Worm (Caenorhabditis elegans) whole organism, L4 larva: ENCODE results near the gene srw-109.
A peak's percentile ranks its signal among the peaks of the same experiment; 100 is the strongest.

Experiments
- F10B5.3 ChIP-seq: sonication (generic microtip); optimal IDR thresholded peaks from 2 replicates; lab custom pipeline; 2016; ENCODE audit warnings: mild to moderate bottlenecking, missing genetic modification characterization, missing compliant biosample characterization
- F44E2.7 ChIP-seq: fragments of 200-800 bp; sonication (Bioruptor generic); IDR thresholded peaks from 2 replicates; pipeline ENCODE4 v2.1.2; 2022; ENCODE audit warnings: missing genetic modification characterization, missing compliant biosample characterization
- T20F7.1 ChIP-seq: fragments of 200-800 bp; sonication (Bioruptor generic); optimal IDR thresholded peaks from 2 replicates; lab custom pipeline; 2018; ENCODE audit warnings: mild to moderate bottlenecking, missing genetic modification characterization, missing compliant biosample characterization
- Y48G9A.11 ChIP-seq: fragments of 200-800 bp; sonication (Bioruptor generic); IDR thresholded peaks from 2 replicates; pipeline ENCODE4 v1.3.6; 2022; ENCODE audit warnings: missing genetic modification reagents, missing genetic modification characterization, missing compliant biosample characterization
- Y75B8A.6 ChIP-seq: fragments of 200-800 bp; sonication (Bioruptor generic); IDR thresholded peaks from 2 replicates; pipeline ENCODE4 v1.3.6; 2022; ENCODE audit warnings: missing genetic modification reagents, missing genetic modification characterization, missing compliant biosample characterization
- ZK337.2 ChIP-seq: fragments of 200-800 bp; sonication (Bioruptor generic); IDR thresholded peaks from 2 replicates; pipeline ENCODE4 v1.3.6; 2022; ENCODE audit warnings: missing genetic modification reagents, missing genetic modification characterization, missing compliant biosample characterization
- aly-2 ChIP-seq: sonication (generic microtip); optimal IDR thresholded peaks from 2 replicates; lab custom pipeline; 2018; ENCODE audit warnings: missing biosample characterization, missing genetic modification characterization
- ceh-20 ChIP-seq: fragments of 200-800 bp; sonication (Bioruptor generic); IDR thresholded peaks from 2 replicates; pipeline ENCODE4 v1.3.6; 2022; ENCODE audit warnings: missing genetic modification reagents, missing genetic modification characterization, missing compliant biosample characterization
- ceh-32 ChIP-seq: sonication (generic microtip); optimal IDR thresholded peaks from 2 replicates; lab custom pipeline; 2016; ENCODE audit warnings: mild to moderate bottlenecking, missing genetic modification characterization, missing compliant biosample characterization; ENCODE audit not compliant: poor library complexity
- ceh-44 ChIP-seq: fragments of 200-800 bp; sonication (Bioruptor generic); IDR thresholded peaks from 2 replicates; pipeline ENCODE4 v1.3.6; 2022; ENCODE audit warnings: missing genetic modification reagents, missing genetic modification characterization, missing compliant biosample characterization
- ctbp-1 ChIP-seq: fragments of 200-800 bp; sonication (Bioruptor generic); IDR thresholded peaks from 2 replicates; pipeline ENCODE4 v1.3.6; 2022; ENCODE audit warnings: missing genetic modification reagents, missing genetic modification characterization, missing compliant biosample characterization
- daf-12 ChIP-seq: fragments of 150-350 bp; optimal IDR thresholded peaks from 2 replicates; lab custom pipeline; 2014; ENCODE audit warnings: missing biosample characterization, missing genetic modification reagents, missing genetic modification characterization
- daf-16 ChIP-seq, 3 experiments: sonication (generic microtip); optimal IDR thresholded peaks; 2 replicates each; lab custom pipeline; 2016 to 2017; ENCODE audit warnings: missing genetic modification characterization in 3 of 3, missing genetic modification reagents in 3 of 3, mild to moderate bottlenecking in 2 of 3, missing compliant biosample characterization in 2 of 3, missing biosample characterization in 1 of 3, moderate library complexity in 1 of 3
- daf-8 ChIP-seq: fragments of 200-800 bp; sonication (Bioruptor generic); IDR thresholded peaks from 2 replicates; pipeline ENCODE4 v1.3.6; 2022; ENCODE audit warnings: missing genetic modification characterization, missing compliant biosample characterization
- dmd-6 ChIP-seq: fragments of 200-800 bp; sonication (Bioruptor generic); IDR thresholded peaks from 2 replicates; pipeline ENCODE4 v1.3.6; 2022; ENCODE audit warnings: missing genetic modification reagents, missing genetic modification characterization, missing compliant biosample characterization
- dve-1 ChIP-seq: sonication (generic microtip); optimal IDR thresholded peaks from 2 replicates; lab custom pipeline; 2017; ENCODE audit warnings: antibody characterized with exemption, mild to moderate bottlenecking, missing genetic modification characterization, missing compliant biosample characterization; ENCODE audit not compliant: insufficient read depth
- fos-1 ChIP-seq: fragments of 150-350 bp; optimal IDR thresholded peaks from 2 replicates; lab custom pipeline; 2014; ENCODE audit warnings: missing biosample characterization, missing genetic modification characterization
- hlh-30 ChIP-seq: sonication (generic microtip); optimal IDR thresholded peaks from 2 replicates; lab custom pipeline; 2017; ENCODE audit warnings: antibody characterized with exemption, mild to moderate bottlenecking, missing genetic modification characterization, missing compliant biosample characterization; ENCODE audit not compliant: insufficient read depth
- lin-15B ChIP-seq: fragments of 150-350 bp; sonication (generic microtip); optimal IDR thresholded peaks from 3 replicates; lab custom pipeline; 2014; ENCODE audit warnings: missing biosample characterization, missing genetic modification characterization
- lin-39 ChIP-seq: fragments of 150-350 bp; optimal IDR thresholded peaks from 2 replicates; lab custom pipeline; 2014; ENCODE audit warnings: missing biosample characterization, missing genetic modification reagents, missing genetic modification characterization
- madf-9 ChIP-seq: fragments of 200-800 bp; sonication (Bioruptor generic); conservative IDR thresholded peaks from 2 replicates; pipeline ENCODE4 v1.3.6; 2022; ENCODE audit warnings: missing genetic modification reagents, missing genetic modification characterization, missing compliant biosample characterization
- mes-2 ChIP-seq: sonication (generic microtip); optimal IDR thresholded peaks from 2 replicates; lab custom pipeline; 2016; ENCODE audit warnings: missing genotype, mild to moderate bottlenecking, missing genetic modification characterization, missing compliant biosample characterization; ENCODE audit not compliant: poor library complexity, severe bottlenecking
- mxl-3 ChIP-seq: fragments of 200-800 bp; sonication (Bioruptor generic); optimal IDR thresholded peaks from 2 replicates; lab custom pipeline; 2018; ENCODE audit warnings: mild to moderate bottlenecking, missing genetic modification characterization, missing compliant biosample characterization
- nhr-11 ChIP-seq: fragments of 150-350 bp; optimal IDR thresholded peaks from 2 replicates; lab custom pipeline; 2014; ENCODE audit warnings: missing biosample characterization, missing genetic modification characterization
- nhr-237 ChIP-seq: sonication (generic microtip); optimal IDR thresholded peaks from 2 replicates; lab custom pipeline; 2017; ENCODE audit warnings: missing biosample characterization, missing genetic modification characterization
- nhr-28 ChIP-seq: fragments of 150-350 bp; optimal IDR thresholded peaks from 2 replicates; lab custom pipeline; 2014; ENCODE audit warnings: missing biosample characterization, missing genetic modification characterization
- nhr-42 ChIP-seq: fragments of 200-800 bp; sonication (Bioruptor generic); IDR thresholded peaks from 2 replicates; pipeline ENCODE4 v1.3.6; 2022; ENCODE audit warnings: missing genetic modification characterization, missing compliant biosample characterization
- nhr-48 ChIP-seq: sonication (generic microtip); optimal IDR thresholded peaks from 2 replicates; lab custom pipeline; 2016; ENCODE audit warnings: mild to moderate bottlenecking, missing genetic modification characterization, missing compliant biosample characterization
- sdz-12 ChIP-seq: fragments of 200-800 bp; sonication (Bioruptor generic); optimal IDR thresholded peaks from 2 replicates; lab custom pipeline; 2018; ENCODE audit warnings: mild to moderate bottlenecking, missing genetic modification characterization, missing compliant biosample characterization
- set-16 ChIP-seq: fragments of 200-800 bp; sonication (Bioruptor generic); IDR thresholded peaks from 2 replicates; pipeline ENCODE4 v1.3.6; 2022; ENCODE audit warnings: missing genetic modification reagents, missing genetic modification characterization, missing compliant biosample characterization
- skn-1 ChIP-seq: fragments of 150-350 bp; optimal IDR thresholded peaks from 2 replicates; lab custom pipeline; 2014; ENCODE audit warnings: missing biosample characterization, missing genetic modification characterization
- snpc-4 ChIP-seq: fragments of 150-350 bp; optimal IDR thresholded peaks from 2 replicates; lab custom pipeline; 2014; ENCODE audit warnings: missing biosample characterization, missing genetic modification characterization
- spr-3 ChIP-seq: fragments of 200-800 bp; sonication (Bioruptor generic); optimal IDR thresholded peaks from 2 replicates; lab custom pipeline; 2018; ENCODE audit warnings: mild to moderate bottlenecking, missing genetic modification characterization, missing compliant biosample characterization
- unc-130 ChIP-seq: sonication (generic microtip); optimal IDR thresholded peaks from 2 replicates; lab custom pipeline; 2016; ENCODE audit warnings: missing genetic modification reagents, missing genetic modification characterization, missing compliant biosample characterization
- unc-62 ChIP-seq, 3 experiments: fragments of 150-350 bp in 1 of 3; sonication (generic microtip); optimal IDR thresholded peaks in 2 of 3; peaks in 1 of 3; 1 replicate in 1 of 3; 2 replicates in 2 of 3; lab custom pipeline; 2014 to 2017; ENCODE audit warnings: missing biosample characterization in 3 of 3, missing genetic modification characterization in 3 of 3, missing genetic modification reagents in 3 of 3, missing genotype in 1 of 3
- vab-7 ChIP-seq: fragments of 200-800 bp; sonication (Bioruptor generic); IDR thresholded peaks from 2 replicates; pipeline ENCODE4 v1.3.6; 2022; ENCODE audit warnings: missing genetic modification reagents, missing genetic modification characterization, missing compliant biosample characterization
- ztf-11 ChIP-seq: fragments of 150-350 bp; optimal IDR thresholded peaks from 2 replicates; lab custom pipeline; 2014; ENCODE audit warnings: missing biosample characterization, missing genetic modification characterization
- ztf-7 ChIP-seq: fragments of 150-350 bp; optimal IDR thresholded peaks from 2 replicates; lab custom pipeline; 2014; ENCODE audit warnings: missing biosample characterization, missing genetic modification characterization

The srw-109 gene

DNA sequence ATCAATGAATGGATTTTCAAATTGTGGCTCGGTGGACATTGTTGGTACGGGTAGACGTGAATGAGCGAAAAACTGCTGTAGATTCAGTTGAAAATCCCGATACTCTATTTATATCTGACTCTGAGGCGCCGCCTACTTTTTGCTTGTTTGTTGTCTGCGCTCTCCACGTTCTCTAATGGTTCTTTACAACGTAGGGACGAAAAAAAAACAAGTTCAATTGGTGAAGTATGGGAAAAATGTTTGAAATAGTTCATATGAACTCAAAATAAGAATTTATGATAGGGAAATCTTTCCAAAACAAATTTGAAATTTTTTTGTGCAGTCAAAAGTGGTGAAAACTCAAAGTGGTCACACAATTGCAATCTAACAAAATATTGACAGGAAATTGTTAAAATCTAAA is 26.1 kb upstream of the srw-109 start, which contains the start of gene F48G7.10:
Gene F48G7.10, minus strand, starts transcription at position 101 of the 400 bp plus-strand sequence.
- TF ChIP-seq nhr-48 (tag; lab: Kevin White, UChicago) = no peak
- no peak for TF ChIP-seq nhr-28 (tag; lab: Kevin White, UChicago)
- TF ChIP-seq dve-1 (tag; lab: Kevin White, UChicago) = no peak
- no peak for TF ChIP-seq ctbp-1 (GFP tag; lab: Robert Waterston, UW)
- TF ChIP-seq madf-9 (GFP tag; lab: Robert Waterston, UW) = no peak
- no peak for TF ChIP-seq lin-39 (tag; lab: Kevin White, UChicago)
- TF ChIP-seq daf-16 (GFP tag; optimal IDR thresholded peaks at IDR 0.05; lab: Kevin White, UChicago) = no peak
- TF ChIP-seq daf-16 (tag; optimal IDR thresholded peaks at IDR 0.05; lab: Kevin White, UChicago) = no peak
- TF ChIP-seq fos-1 (tag; lab: Kevin White, UChicago) = no peak
- TF ChIP-seq set-16 = no peak
- TF ChIP-seq ztf-7 (tag; lab: Kevin White, UChicago) = no peak
- no peak for TF ChIP-seq aly-2 (tag; lab: Kevin White, UChicago)
- TF ChIP-seq unc-130 (GFP tag; lab: Kevin White, UChicago) = no peak
- TF ChIP-seq vab-7 (GFP tag; lab: Robert Waterston, UW) = no peak
- TF ChIP-seq snpc-4 (tag; lab: Kevin White, UChicago) = no peak
- TF ChIP-seq, all 104 proteins: peak for 0

- TF ChIP-seq ZK337.2 (GFP tag; lab: Robert Waterston, UW) = no peak
- TF ChIP-seq daf-12 = no peak
- no peak for TF ChIP-seq ztf-11 (tag; lab: Kevin White, UChicago)
- TF ChIP-seq F44E2.7 (GFP tag; lab: Robert Waterston, UW) = no peak
- TF ChIP-seq F10B5.3 = no peak
- no peak for TF ChIP-seq ceh-20
- TF ChIP-seq unc-130 (GFP tag; lab: Kevin White, UChicago) = no peak
- TF ChIP-seq spr-3 (GFP tag; lab: Kevin White, UChicago) = no peak
- no peak for TF ChIP-seq skn-1 (tag; lab: Kevin White, UChicago)
- no peak for TF ChIP-seq nhr-11
- TF ChIP-seq mes-2 (tag; lab: Kevin White, UChicago) = peak; percentile 27
- no peak for TF ChIP-seq ztf-7 (tag; lab: Kevin White, UChicago)
- TF ChIP-seq mxl-3 (GFP tag; lab: Kevin White, UChicago) = no peak
- no peak for TF ChIP-seq Y48G9A.11 (GFP tag; lab: Robert Waterston, UW)
- TF ChIP-seq ceh-44 (GFP tag; lab: Robert Waterston, UW) = no peak
- no peak for TF ChIP-seq unc-62 (GFP tag; optimal IDR thresholded peaks at IDR 0.05 in 1 of 2; lab: Kevin White, UChicago)
- no peak for TF ChIP-seq unc-62 (tag; optimal IDR thresholded peaks at IDR 0.05; lab: Kevin White, UChicago)
- no peak for TF ChIP-seq T20F7.1 (GFP tag; lab: Kevin White, UChicago)
- no peak for TF ChIP-seq nhr-48 (tag; lab: Kevin White, UChicago)
- peak; percentile 38 for TF ChIP-seq dve-1 (tag; lab: Kevin White, UChicago)
- TF ChIP-seq daf-8 = no peak
- no peak for TF ChIP-seq nhr-42 (GFP tag; lab: Robert Waterston, UW)
- TF ChIP-seq lin-39 (tag; lab: Kevin White, UChicago) = no peak
- TF ChIP-seq lin-15B (tag; lab: Kevin White, UChicago) = no peak
- no peak for TF ChIP-seq sdz-12 (GFP tag; lab: Kevin White, UChicago)
- TF ChIP-seq nhr-237 (tag; lab: Kevin White, UChicago) = no peak
- no peak for TF ChIP-seq ceh-32 (tag; lab: Kevin White, UChicago)
- no peak for TF ChIP-seq Y75B8A.6 (GFP tag; lab: Robert Waterston, UW)
- peak; percentile 10 for TF ChIP-seq hlh-30 (tag; lab: Kevin White, UChicago)
- TF ChIP-seq dmd-6 = 0 out of 2 replicates have a peak, but pooled peaks have one; percentile 18
- peak; percentile 48 for TF ChIP-seq nhr-28 (tag; lab: Kevin White, UChicago)
- no peak for TF ChIP-seq ctbp-1 (GFP tag; lab: Robert Waterston, UW)
Measured at ce11 chrV:631832-632231, 23.1 kb upstream of the srw-109 start.
